Worm (Caenorhabditis elegans) whole organism, L4 larva: Measurements from ENCODE around the gene cpt-1.
"Not testable (repeated sequence)": the region's sequence is repeated elsewhere in the genome, so short reads cannot be mapped to it uniquely, and the experiment has no call there.

Source experiments
- D1046.2 ChIP-seq: fragments of 200-800 bp; sonication (Bioruptor generic); IDR thresholded peaks from 2 replicates; pipeline ENCODE4 v1.3.6; 2022; ENCODE audit warnings: missing genetic modification characterization, missing compliant biosample characterization
- F10B5.3 ChIP-seq: sonication (generic microtip); optimal IDR thresholded peaks from 2 replicates; lab custom pipeline; 2016; ENCODE audit warnings: mild to moderate bottlenecking, missing genetic modification characterization, missing compliant biosample characterization
- F26F4.8 ChIP-seq: fragments of 200-800 bp; sonication (Bioruptor generic); conservative IDR thresholded peaks from 2 replicates; pipeline ENCODE4 v1.3.6; 2022; ENCODE audit warnings: missing genetic modification characterization, missing compliant biosample characterization
- F37D6.2 ChIP-seq: sonication (generic microtip); optimal IDR thresholded peaks from 2 replicates; lab custom pipeline; 2016; ENCODE audit warnings: mild to moderate bottlenecking, missing genetic modification characterization, missing compliant biosample characterization
- F44E2.7 ChIP-seq: fragments of 200-800 bp; sonication (Bioruptor generic); IDR thresholded peaks from 2 replicates; pipeline ENCODE4 v2.1.2; 2022; ENCODE audit warnings: missing genetic modification characterization, missing compliant biosample characterization
- F49E8.2 ChIP-seq: sonication (generic microtip); optimal IDR thresholded peaks from 2 replicates; lab custom pipeline; 2016; ENCODE audit warnings: missing compliant biosample characterization, mild to moderate bottlenecking, missing genetic modification characterization, borderline replicate concordance
- Y105C5A.15 ChIP-seq: fragments of 200-800 bp; sonication (Bioruptor generic); IDR thresholded peaks from 2 replicates; pipeline ENCODE4 v1.3.6; 2022; ENCODE audit warnings: missing genetic modification characterization, missing compliant biosample characterization
- Y48G9A.11 ChIP-seq: fragments of 200-800 bp; sonication (Bioruptor generic); IDR thresholded peaks from 2 replicates; pipeline ENCODE4 v1.3.6; 2022; ENCODE audit warnings: missing genetic modification reagents, missing genetic modification characterization, missing compliant biosample characterization
- Y5F2A.4 ChIP-seq: fragments of 200-800 bp; sonication (Bioruptor generic); optimal IDR thresholded peaks from 2 replicates; lab custom pipeline; 2018; ENCODE audit warnings: mild to moderate bottlenecking, missing genetic modification characterization, missing compliant biosample characterization
- aha-1 ChIP-seq: fragments of 150-350 bp; peaks from one replicate; lab custom pipeline; 2014; ENCODE audit warnings: missing biosample characterization, missing genetic modification characterization
- aly-2 ChIP-seq: sonication (generic microtip); optimal IDR thresholded peaks from 2 replicates; lab custom pipeline; 2018; ENCODE audit warnings: missing biosample characterization, missing genetic modification characterization
- arid-1 ChIP-seq: fragments of 200-800 bp; sonication (Bioruptor generic); conservative IDR thresholded peaks from 2 replicates; pipeline ENCODE4 v1.3.6; 2022; ENCODE audit warnings: missing genetic modification reagents, missing genetic modification characterization, missing compliant biosample characterization
- attf-4 ChIP-seq: sonication (generic microtip); optimal IDR thresholded peaks from 3 replicates; lab custom pipeline; 2017; ENCODE audit warnings: missing biosample characterization, missing genetic modification characterization
- ceh-20 ChIP-seq: fragments of 200-800 bp; sonication (Bioruptor generic); IDR thresholded peaks from 2 replicates; pipeline ENCODE4 v1.3.6; 2022; ENCODE audit warnings: missing genetic modification reagents, missing genetic modification characterization, missing compliant biosample characterization
- ceh-44 ChIP-seq: fragments of 200-800 bp; sonication (Bioruptor generic); IDR thresholded peaks from 2 replicates; pipeline ENCODE4 v1.3.6; 2022; ENCODE audit warnings: missing genetic modification reagents, missing genetic modification characterization, missing compliant biosample characterization
- ces-1 ChIP-seq: fragments of 150-350 bp; sonication (generic microtip); optimal IDR thresholded peaks from 4 replicates; lab custom pipeline; 2014; ENCODE audit warnings: missing biosample characterization, missing genetic modification reagents, missing genetic modification characterization
- ctbp-1 ChIP-seq: fragments of 200-800 bp; sonication (Bioruptor generic); IDR thresholded peaks from 2 replicates; pipeline ENCODE4 v1.3.6; 2022; ENCODE audit warnings: missing genetic modification reagents, missing genetic modification characterization, missing compliant biosample characterization
- daf-16 ChIP-seq, 3 experiments: sonication (generic microtip); optimal IDR thresholded peaks; 2 replicates each; lab custom pipeline; 2016 to 2017; ENCODE audit warnings: missing genetic modification characterization in 3 of 3, missing genetic modification reagents in 3 of 3, mild to moderate bottlenecking in 2 of 3, missing compliant biosample characterization in 2 of 3, missing biosample characterization in 1 of 3, moderate library complexity in 1 of 3
- dmd-6 ChIP-seq: fragments of 200-800 bp; sonication (Bioruptor generic); IDR thresholded peaks from 2 replicates; pipeline ENCODE4 v1.3.6; 2022; ENCODE audit warnings: missing genetic modification reagents, missing genetic modification characterization, missing compliant biosample characterization
- dmd-8 ChIP-seq: fragments of 200-800 bp; sonication (Bioruptor generic); IDR thresholded peaks from 2 replicates; pipeline ENCODE4 v1.3.6; 2022; ENCODE audit warnings: missing genetic modification characterization, missing compliant biosample characterization
- dpl-1 ChIP-seq: fragments of 150-350 bp; optimal IDR thresholded peaks from 2 replicates; lab custom pipeline; 2014; ENCODE audit warnings: missing biosample characterization, missing genetic modification reagents, missing genetic modification characterization
- hif-1 ChIP-seq, 2 experiments: sonication (generic microtip); optimal IDR thresholded peaks; 2 replicates each; lab custom pipeline; 2016 to 2017; ENCODE audit warnings: missing compliant biosample characterization in 2 of 2, missing genetic modification characterization in 2 of 2, missing genetic modification reagents in 2 of 2, missing genotype in 2 of 2, mild to moderate bottlenecking in 1 of 2
- hlh-11 ChIP-seq: fragments of 200-800 bp; sonication (Bioruptor generic); optimal IDR thresholded peaks from 2 replicates; lab custom pipeline; 2018; ENCODE audit warnings: mild to moderate bottlenecking, missing genetic modification characterization, missing compliant biosample characterization
- jun-1 ChIP-seq: fragments of 150-350 bp; optimal IDR thresholded peaks from 2 replicates; lab custom pipeline; 2014; ENCODE audit warnings: missing biosample characterization, missing genetic modification reagents, missing genetic modification characterization
- lim-7 ChIP-seq: fragments of 200-800 bp; sonication (Bioruptor generic); IDR thresholded peaks from 2 replicates; pipeline ENCODE4 v1.3.6; 2022; ENCODE audit warnings: missing genetic modification characterization, missing compliant biosample characterization
- lin-13 ChIP-seq: fragments of 150-350 bp; optimal IDR thresholded peaks from 2 replicates; lab custom pipeline; 2014; ENCODE audit warnings: missing biosample characterization, missing genetic modification reagents, missing genetic modification characterization
- lin-39 ChIP-seq: fragments of 150-350 bp; optimal IDR thresholded peaks from 2 replicates; lab custom pipeline; 2014; ENCODE audit warnings: missing biosample characterization, missing genetic modification reagents, missing genetic modification characterization
- madf-5 ChIP-seq, 2 experiments: fragments of 200-800 bp; sonication (Bioruptor generic); IDR thresholded peaks; 2 replicates each; pipeline ENCODE4 v1.3.6; 2022; ENCODE audit warnings: missing compliant biosample characterization in 2 of 2, missing genetic modification characterization in 2 of 2
- mep-1 ChIP-seq: fragments of 150-350 bp; sonication (generic microtip); optimal IDR thresholded peaks from 3 replicates; lab custom pipeline; 2014; ENCODE audit warnings: missing biosample characterization, missing genetic modification characterization
- mes-2 ChIP-seq: sonication (generic microtip); optimal IDR thresholded peaks from 2 replicates; lab custom pipeline; 2016; ENCODE audit warnings: missing genotype, mild to moderate bottlenecking, missing genetic modification characterization, missing compliant biosample characterization; ENCODE audit not compliant: poor library complexity, severe bottlenecking
- nhr-11 ChIP-seq: fragments of 150-350 bp; optimal IDR thresholded peaks from 2 replicates; lab custom pipeline; 2014; ENCODE audit warnings: missing biosample characterization, missing genetic modification characterization
- nhr-237 ChIP-seq: sonication (generic microtip); optimal IDR thresholded peaks from 2 replicates; lab custom pipeline; 2017; ENCODE audit warnings: missing biosample characterization, missing genetic modification characterization
- nhr-28 ChIP-seq: fragments of 150-350 bp; optimal IDR thresholded peaks from 2 replicates; lab custom pipeline; 2014; ENCODE audit warnings: missing biosample characterization, missing genetic modification characterization
- nhr-48 ChIP-seq: sonication (generic microtip); optimal IDR thresholded peaks from 2 replicates; lab custom pipeline; 2016; ENCODE audit warnings: mild to moderate bottlenecking, missing genetic modification characterization, missing compliant biosample characterization
- pqm-1 ChIP-seq: sonication (generic microtip); optimal IDR thresholded peaks from 2 replicates; lab custom pipeline; 2017; ENCODE audit warnings: missing biosample characterization, missing genetic modification characterization
- set-16 ChIP-seq: fragments of 200-800 bp; sonication (Bioruptor generic); IDR thresholded peaks from 2 replicates; pipeline ENCODE4 v1.3.6; 2022; ENCODE audit warnings: missing genetic modification reagents, missing genetic modification characterization, missing compliant biosample characterization
- skn-1 ChIP-seq: fragments of 150-350 bp; optimal IDR thresholded peaks from 2 replicates; lab custom pipeline; 2014; ENCODE audit warnings: missing biosample characterization, missing genetic modification characterization
- snpc-4 ChIP-seq: fragments of 150-350 bp; optimal IDR thresholded peaks from 2 replicates; lab custom pipeline; 2014; ENCODE audit warnings: missing biosample characterization, missing genetic modification characterization
- tra-1 ChIP-seq: fragments of 200-800 bp; sonication (Bioruptor generic); IDR thresholded peaks from 2 replicates; pipeline ENCODE4 v1.3.6; 2022; ENCODE audit warnings: missing genetic modification reagents, missing genetic modification characterization, missing compliant biosample characterization
- unc-130 ChIP-seq: sonication (generic microtip); optimal IDR thresholded peaks from 2 replicates; lab custom pipeline; 2016; ENCODE audit warnings: missing genetic modification reagents, missing genetic modification characterization, missing compliant biosample characterization
- unc-62 ChIP-seq, 3 experiments: fragments of 150-350 bp in 1 of 3; sonication (generic microtip); optimal IDR thresholded peaks in 2 of 3; peaks in 1 of 3; 1 replicate in 1 of 3; 2 replicates in 2 of 3; lab custom pipeline; 2014 to 2017; ENCODE audit warnings: missing biosample characterization in 3 of 3, missing genetic modification characterization in 3 of 3, missing genetic modification reagents in 3 of 3, missing genotype in 1 of 3
- vab-7 ChIP-seq: fragments of 200-800 bp; sonication (Bioruptor generic); IDR thresholded peaks from 2 replicates; pipeline ENCODE4 v1.3.6; 2022; ENCODE audit warnings: missing genetic modification reagents, missing genetic modification characterization, missing compliant biosample characterization
- zag-1 ChIP-seq: fragments of 150-350 bp; optimal IDR thresholded peaks from 2 replicates; lab custom pipeline; 2014; ENCODE audit warnings: missing biosample characterization, missing genetic modification characterization
- zip-2 ChIP-seq: fragments of 150-350 bp; optimal IDR thresholded peaks from 2 replicates; lab custom pipeline; 2014; ENCODE audit warnings: missing biosample characterization, missing genetic modification characterization
- ztf-11 ChIP-seq: fragments of 150-350 bp; optimal IDR thresholded peaks from 2 replicates; lab custom pipeline; 2014; ENCODE audit warnings: missing biosample characterization, missing genetic modification characterization

cpt-1 gene

DNA sequence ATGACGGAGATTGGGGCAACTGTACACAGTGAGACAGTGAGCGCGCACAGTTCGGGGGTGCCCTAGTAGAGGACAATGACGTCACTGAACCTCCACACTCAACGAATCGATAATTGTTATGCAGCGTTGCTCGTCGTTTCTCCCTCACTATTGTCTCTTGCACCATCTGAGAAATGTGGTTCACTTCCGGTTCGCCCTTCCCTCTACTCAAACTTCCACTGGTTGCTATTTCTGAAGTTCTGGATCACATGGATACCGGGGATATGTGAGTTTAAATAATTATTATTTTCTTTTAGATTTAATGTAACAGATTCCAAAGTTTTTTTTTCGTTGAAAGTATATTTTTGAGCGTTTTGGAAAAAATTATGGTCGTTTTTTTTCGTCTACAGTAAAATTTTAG is 40.1 kb downstream of the cpt-1 start, which contains the start of the genes Y46G5A.7 and Y46G5A.8:
TSS of gene Y46G5A.7 (minus strand) at position 153 of the 400 bp plus-strand sequence.
TSS of gene Y46G5A.8 (plus strand) at position 159 of the 400 bp plus-strand sequence.
- no peak for TF ChIP-seq lim-7 (GFP tag; lab: Robert Waterston, UW)
- TF ChIP-seq hif-1 (tag; optimal IDR thresholded peaks at IDR 0.05; lab: Kevin White, UChicago): no peak
- no peak for TF ChIP-seq tra-1 (GFP tag; lab: Robert Waterston, UW)
- TF ChIP-seq skn-1 (tag; lab: Kevin White, UChicago): no peak
- no peak for TF ChIP-seq nhr-28
- no peak for TF ChIP-seq mep-1
- no peak for TF ChIP-seq attf-4
- no peak for TF ChIP-seq dpl-1 (GFP tag; lab: Kevin White, UChicago)
- no peak for TF ChIP-seq F37D6.2 (tag; lab: Kevin White, UChicago)
- TF ChIP-seq Y5F2A.4 (GFP tag; lab: Kevin White, UChicago): no peak
- TF ChIP-seq snpc-4 (tag; lab: Kevin White, UChicago): no peak
- no peak for TF ChIP-seq lin-39
- no peak for TF ChIP-seq mes-2 (tag; lab: Kevin White, UChicago)
- no peak for TF ChIP-seq dmd-8 (GFP tag; lab: Robert Waterston, UW)
- no peak for TF ChIP-seq unc-62 (GFP tag; optimal IDR thresholded peaks at IDR 0.05 in 1 of 2; lab: Kevin White, UChicago)
- no peak for TF ChIP-seq unc-62 (tag; optimal IDR thresholded peaks at IDR 0.05; lab: Kevin White, UChicago)
- TF ChIP-seq lin-13: no peak
- no peak for TF ChIP-seq set-16
- TF ChIP-seq nhr-11 (tag; lab: Kevin White, UChicago): no peak
- no peak for TF ChIP-seq ztf-11 (tag; lab: Kevin White, UChicago)

DNA sequence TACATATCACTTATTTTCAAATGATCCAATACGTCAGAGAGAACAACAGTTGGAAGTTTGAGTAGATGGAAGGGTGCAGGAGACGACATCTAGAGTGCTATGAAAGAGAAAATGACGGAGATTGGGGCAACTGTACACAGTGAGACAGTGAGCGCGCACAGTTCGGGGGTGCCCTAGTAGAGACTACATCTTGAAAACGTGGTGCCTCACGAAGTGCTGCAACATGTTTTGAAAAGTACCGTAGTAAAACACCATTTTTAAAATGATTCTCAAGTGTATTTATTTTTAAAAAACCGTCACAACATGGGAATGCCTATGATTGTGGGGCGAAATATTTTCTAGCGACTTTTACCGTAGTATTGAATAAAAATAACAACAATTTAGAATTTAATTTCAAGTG is 42.5 kb downstream of the cpt-1 start, which contains the start of gene Y46G5A.39:
TSS of gene Y46G5A.39 (minus strand) at position 101 of the 400 bp plus-strand sequence.
- TF ChIP-seq madf-5 (GFP tag; IDR thresholded peaks at IDR 0.05; lab: Robert Waterston, UW); ces-1 (GFP tag; lab: Kevin White, UChicago); F49E8.2 (tag; lab: Kevin White, UChicago): not testable (repeated sequence)

- TF ChIP-seq dmd-8 (GFP tag; lab: Robert Waterston, UW) (peak; percentile 71), lim-7 (GFP tag; lab: Robert Waterston, UW) (peak; percentile 84), madf-5 (GFP tag; IDR thresholded peaks at IDR 0.05; lab: Robert Waterston, UW) (peak in 1 of 2 experiments; percentile 69; a peak in 1 of 4 replicates), Y105C5A.15 (GFP tag; lab: Robert Waterston, UW) (0 out of 2 replicates have a peak, but pooled peaks have one; percentile 33), set-16 (peak; percentile 84)
Observed at ce11 chrII:12749720-12750119, 46.5 kb downstream of the cpt-1 start.

DNA sequence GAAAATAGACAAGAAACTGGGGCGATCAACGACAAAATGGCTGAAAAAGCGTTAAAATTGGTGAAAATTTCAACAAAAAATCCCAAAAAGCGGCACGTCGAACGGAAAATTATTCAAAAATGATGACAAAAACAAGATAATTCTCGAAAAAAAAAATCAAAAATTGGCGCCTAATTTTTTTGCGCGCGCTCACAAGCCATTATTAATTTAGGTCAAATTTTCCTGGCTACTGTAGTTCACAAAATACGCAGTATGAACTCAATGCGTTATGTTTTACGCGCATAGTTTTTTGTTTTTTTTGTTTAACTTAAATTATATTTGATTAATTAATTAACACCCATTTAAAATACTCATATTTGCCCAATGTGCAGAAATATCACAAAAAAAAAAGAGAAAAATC is 56.9 kb downstream of the cpt-1 start:
- TF ChIP-seq zag-1 (tag; lab: Kevin White, UChicago): no peak
- no peak for TF ChIP-seq arid-1 (GFP tag; lab: Robert Waterston, UW)
- TF ChIP-seq Y105C5A.15 (GFP tag; lab: Robert Waterston, UW): no peak
- TF ChIP-seq ces-1 (GFP tag; lab: Kevin White, UChicago): no peak
- no peak for TF ChIP-seq zip-2
- no peak for TF ChIP-seq jun-1 (tag; lab: Kevin White, UChicago)
- no peak for TF ChIP-seq aly-2
- no peak for TF ChIP-seq nhr-237 (tag; lab: Kevin White, UChicago)
- no peak for TF ChIP-seq F44E2.7 (GFP tag; lab: Robert Waterston, UW)
- TF ChIP-seq mep-1: no peak
- peak; percentile 42 for TF ChIP-seq aha-1
- TF ChIP-seq dmd-6: no peak
- peak; percentile 82 for TF ChIP-seq Y48G9A.11 (GFP tag; lab: Robert Waterston, UW)
- TF ChIP-seq ctbp-1 (GFP tag; lab: Robert Waterston, UW): no peak
- no peak for TF ChIP-seq nhr-48 (tag; lab: Kevin White, UChicago)
- TF ChIP-seq pqm-1 (tag; lab: Kevin White, UChicago): no peak
- peak; percentile 65 for TF ChIP-seq F49E8.2 (tag; lab: Kevin White, UChicago)
- no peak for TF ChIP-seq daf-16 (GFP tag; optimal IDR thresholded peaks at IDR 0.05; lab: Kevin White, UChicago)
- no peak for TF ChIP-seq daf-16 (tag; optimal IDR thresholded peaks at IDR 0.05; lab: Kevin White, UChicago)
- TF ChIP-seq ceh-20 (GFP tag; lab: Robert Waterston, UW): no peak
- TF ChIP-seq unc-130 (GFP tag; lab: Kevin White, UChicago): peak; percentile 84
- no peak for TF ChIP-seq vab-7
- no peak for TF ChIP-seq ceh-44 (GFP tag; lab: Robert Waterston, UW)
- TF ChIP-seq F26F4.8: no peak
- TF ChIP-seq D1046.2 (GFP tag; lab: Robert Waterston, UW): no peak
- TF ChIP-seq Y5F2A.4 (GFP tag; lab: Kevin White, UChicago): no peak
- no peak for TF ChIP-seq F10B5.3 (tag; lab: Kevin White, UChicago)
- TF ChIP-seq hlh-11 (tag; lab: Kevin White, UChicago): no peak
